Worm (Caenorhabditis elegans): ENCODE data around the gene R08B4.3.

ce11 chrX:11136988-11137387 is 16.2 kb upstream of the R08B4.3 start:
- TF ChIP-seq hmbx-1 (tag; optimal IDR thresholded peaks at IDR 0.05), result no peak
- TF ChIP-seq ama-1 (optimal IDR thresholded peaks at IDR 0.05), result no peak
- no peak for TF ChIP-seq tra-4 (tag; optimal IDR thresholded peaks at IDR 0.05)
